Fruit fly (Drosophila melanogaster): ENCODE measurements around the gene CG7443.

CG7443 gene

DNA sequence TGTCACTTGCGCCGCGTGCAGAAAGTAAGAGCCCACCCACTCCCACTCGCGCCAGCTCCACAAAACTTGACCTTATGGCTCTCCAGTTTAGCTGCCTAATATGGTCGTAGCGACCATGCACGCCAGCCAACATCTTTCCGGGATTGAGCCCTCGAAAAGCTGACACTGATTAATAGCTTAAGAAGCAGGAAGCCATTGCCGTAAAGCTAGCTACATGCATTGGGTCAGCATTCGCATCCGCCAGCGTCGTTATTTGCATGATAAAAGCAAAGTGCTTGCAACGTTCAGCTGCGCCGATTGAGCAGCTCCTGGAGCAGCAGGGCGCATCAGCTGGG lies 17.2 kb upstream of the CG7443 start:
- TF ChIP-seq CG10147 (GFP tag; optimal IDR thresholded peaks at IDR 0.05) (no peak), bigmax (GFP tag; optimal IDR thresholded peaks at IDR 0.05) (no peak), Ravus (GFP tag; IDR thresholded peaks at IDR 0.05) (no peak), Ets65A (GFP tag) (peak; percentile 90), zen (tag; optimal IDR thresholded peaks at IDR 0.05) (no peak), sc (optimal IDR thresholded peaks at IDR 0.05) (no peak), sc (GFP tag; optimal IDR thresholded peaks at IDR 0.05) (no peak), slou (GFP tag; optimal IDR thresholded peaks at IDR 0.05) (no peak)

DNA sequence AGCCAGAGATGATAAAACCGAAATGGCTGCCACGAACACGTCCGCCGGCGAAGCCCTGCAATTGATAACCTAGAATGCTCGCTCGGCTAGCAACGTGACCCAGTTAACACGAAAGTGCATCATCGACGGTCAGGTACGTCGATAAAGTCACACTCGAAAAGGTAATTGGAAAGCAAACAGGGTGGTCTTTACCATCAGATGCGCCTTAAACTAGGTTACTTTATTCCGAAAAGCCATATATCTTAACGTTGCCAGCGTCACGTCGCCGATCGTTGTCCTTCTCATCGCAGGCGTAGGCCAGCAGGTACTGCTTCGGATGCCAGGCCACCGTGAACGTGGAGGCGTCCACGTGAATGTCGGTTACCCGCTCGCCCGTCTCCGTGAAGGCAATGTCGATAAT lies 16.8 kb upstream of the CG7443 start:
- TF ChIP-seq cad (GFP tag; optimal IDR thresholded peaks at IDR 0.05) (peak; percentile 82), ab (GFP tag; optimal IDR thresholded peaks at IDR 0.05) (no peak), Usf (GFP tag; optimal IDR thresholded peaks at IDR 0.05) (no peak), CG3281 (GFP tag; optimal IDR thresholded peaks at IDR 0.05) (no peak), tll (GFP tag; optimal IDR thresholded peaks at IDR 0.05) (peak in 1 of 2 experiments; percentile 94), CG17359 (tag; optimal IDR thresholded peaks at IDR 0.05) (no peak), Med (GFP tag) (peak; percentile 36)

DNA sequence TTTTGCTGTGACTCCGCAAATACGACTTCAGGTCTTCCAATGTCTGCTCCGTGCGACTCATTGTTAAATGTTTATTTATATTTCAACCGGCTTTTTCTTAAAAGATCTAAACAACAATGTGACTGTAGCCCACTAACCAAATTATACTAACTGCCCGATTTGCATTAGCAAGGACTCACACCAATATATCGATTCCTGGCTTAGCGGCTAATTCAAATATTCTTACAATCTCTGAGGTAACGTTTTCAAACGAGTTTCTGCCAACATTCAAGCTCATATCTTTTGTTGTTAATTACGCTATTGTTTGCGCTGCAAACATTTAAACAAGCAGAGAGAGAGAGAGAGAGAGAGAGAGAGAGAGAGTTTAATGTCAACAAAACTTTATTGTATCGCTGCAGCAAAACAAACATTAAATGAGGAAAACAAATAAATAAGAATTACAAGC lies 15.6 kb upstream of the CG7443 start, which contains the start of gene tex:
Gene tex (minus strand): TSS at position 131 of the 445 bp plus-strand sequence.
- peak; percentile 73 for TF ChIP-seq CG33557 (GFP tag; optimal IDR thresholded peaks at IDR 0.05)
- TF ChIP-seq CG11504 (tag; optimal IDR thresholded peaks at IDR 0.05): no peak
- no peak for TF ChIP-seq pum (GFP tag; optimal IDR thresholded peaks at IDR 0.05)
- peak; percentile 66 for TF ChIP-seq Sry-δ (GFP tag; optimal IDR thresholded peaks at IDR 0.05)
- no peak for TF ChIP-seq Chrac-16 (GFP tag; optimal IDR thresholded peaks at IDR 0.05)
- no peak for TF ChIP-seq sima (GFP tag; optimal IDR thresholded peaks at IDR 0.05)
- peak; percentile 3 for TF ChIP-seq CG12104 (GFP tag; optimal IDR thresholded peaks at IDR 0.05)
- TF ChIP-seq Side (GFP tag; optimal IDR thresholded peaks at IDR 0.05): no peak
- TF ChIP-seq row (GFP tag; IDR thresholded peaks at IDR 0.05): no peak
- TF ChIP-seq CG13624 (GFP tag; optimal IDR thresholded peaks at IDR 0.05): no peak
- TF ChIP-seq esg (GFP tag; conservative IDR thresholded peaks at IDR 0.05): no peak
- no peak for TF ChIP-seq HLH4C (GFP tag; IDR thresholded peaks at IDR 0.05; ENCODE audit: partially characterized antibody)
- TF ChIP-seq zfh2 (GFP tag; optimal IDR thresholded peaks at IDR 0.05): no peak
- no peak for TF ChIP-seq zfh1 (GFP tag; IDR thresholded peaks at IDR 0.05)
- TF ChIP-seq pita (GFP tag; optimal IDR thresholded peaks at IDR 0.05): peak; percentile 56
- peak; percentile 22 for TF ChIP-seq Six4 (GFP tag; optimal IDR thresholded peaks at IDR 0.05)
- peak; percentile 31 for TF ChIP-seq CG10979 (tag; optimal IDR thresholded peaks at IDR 0.05)
- TF ChIP-seq pnt (GFP tag; optimal IDR thresholded peaks at IDR 0.05): peak; percentile 12
- TF ChIP-seq CG14441 (GFP tag; IDR thresholded peaks at IDR 0.05): no peak
- no peak for TF ChIP-seq CG4424 (GFP tag; optimal IDR thresholded peaks at IDR 0.05)
- no peak for TF ChIP-seq ab (GFP tag; optimal IDR thresholded peaks at IDR 0.05)
- TF ChIP-seq Ptx1 (GFP tag; IDR thresholded peaks at IDR 0.05): no peak
- peak; percentile 78 for TF ChIP-seq CG6254 (GFP tag; optimal IDR thresholded peaks at IDR 0.05)
- TF ChIP-seq Meics (GFP tag; optimal IDR thresholded peaks at IDR 0.05): no peak
- TF ChIP-seq CG5953 (GFP tag; IDR thresholded peaks at IDR 0.05): no peak
- TF ChIP-seq NC2α (GFP tag; optimal IDR thresholded peaks at IDR 0.05): no peak
- no peak for TF ChIP-seq twi (tag; optimal IDR thresholded peaks at IDR 0.05)
- TF ChIP-seq CG6813 (GFP tag; optimal IDR thresholded peaks at IDR 0.05): peak; percentile 67
- peak; percentile 82 for TF ChIP-seq CG1603 (tag; optimal IDR thresholded peaks at IDR 0.05)
- TF ChIP-seq wdn (GFP tag; IDR thresholded peaks at IDR 0.05): no peak
- TF ChIP-seq Dp (GFP tag; optimal IDR thresholded peaks at IDR 0.05): peak; percentile 98
- peak; percentile 68 for TF ChIP-seq vvl (GFP tag; IDR thresholded peaks at IDR 0.05)
- TF ChIP-seq tll (GFP tag; optimal IDR thresholded peaks at IDR 0.05): peak in 1 of 2 experiments; percentile 16
- TF ChIP-seq D (optimal IDR thresholded peaks at IDR 0.05): no peak
- TF ChIP-seq D (GFP tag; optimal IDR thresholded peaks at IDR 0.05): peak; percentile 62
- TF ChIP-seq CG4820 (GFP tag; optimal IDR thresholded peaks at IDR 0.05): no peak
- no peak for TF ChIP-seq cas (GFP tag; IDR thresholded peaks at IDR 0.05)
